Worm (Caenorhabditis elegans): Measurements from ENCODE around the gene C44C10.3.

DNA sequence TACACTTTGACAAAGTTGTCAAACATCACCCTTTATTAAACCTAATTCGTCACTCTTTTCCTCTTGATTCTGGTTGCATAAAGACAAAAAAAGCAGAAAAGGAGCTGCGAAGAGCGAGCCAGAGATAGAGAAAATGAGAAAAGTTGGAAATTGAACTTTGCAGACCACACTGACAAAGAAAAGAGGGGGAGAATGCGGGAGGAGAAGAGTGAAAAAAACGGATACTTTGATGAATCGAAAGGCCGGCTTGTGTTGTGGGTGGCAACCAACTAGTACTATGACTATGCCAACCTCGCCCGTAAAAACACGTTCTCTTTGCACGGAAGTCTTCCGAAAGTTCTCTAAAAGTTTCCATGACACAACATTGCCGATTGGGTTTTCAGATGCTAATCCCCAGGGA, 23.3 kb downstream of the C44C10.3 start:
- no peak for TF ChIP-seq nhr-11 (tag; optimal IDR thresholded peaks at IDR 0.05)
- no peak for TF ChIP-seq zag-1 (tag; optimal IDR thresholded peaks at IDR 0.05)
- TF ChIP-seq skn-1 (tag; optimal IDR thresholded peaks at IDR 0.05) = no peak
- no peak for TF ChIP-seq ztf-11 (tag; optimal IDR thresholded peaks at IDR 0.05)
- TF ChIP-seq ztf-4 (tag; optimal IDR thresholded peaks at IDR 0.05) = no peak
- TF ChIP-seq unc-39 (tag; optimal IDR thresholded peaks at IDR 0.05) = no peak
- no peak for TF ChIP-seq unc-62 (GFP tag; optimal IDR thresholded peaks at IDR 0.05)
- no peak for TF ChIP-seq nhr-77 (tag; optimal IDR thresholded peaks at IDR 0.05)
- no peak for TF ChIP-seq blmp-1 (tag; optimal IDR thresholded peaks at IDR 0.05; ENCODE audit: insufficient read depth)
- TF ChIP-seq nhr-12 (tag; optimal IDR thresholded peaks at IDR 0.05) = no peak

All from whole organism, L2 larva.